Fruit fly (Drosophila melanogaster) whole organism, wandering third instar larva: ENCODE results near the gene tho2.
A peak's percentile ranks its signal among the peaks of the same experiment; 100 is the strongest.

ENCODE experiments used
- Abd-B ChIP-seq: fragments of >200 bp; optimal IDR thresholded peaks from 2 replicates; lab custom pipeline; 2017; ENCODE audit warnings: missing biosample characterization, missing genetic modification characterization
- CG32264 ChIP-seq: fragments of 200-800 bp; sonication (Bioruptor generic); optimal IDR thresholded peaks from 2 replicates; lab custom pipeline; 2016; ENCODE audit warnings: missing biosample characterization, missing genetic modification characterization
- CG9705 ChIP-seq: fragments of 200-800 bp; sonication (Bioruptor generic); optimal IDR thresholded peaks from 2 replicates; lab custom pipeline; 2018; ENCODE audit warnings: missing biosample characterization, mild to moderate bottlenecking, missing genetic modification characterization
- Dfd ChIP-seq: fragments of >200 bp; optimal IDR thresholded peaks from 2 replicates; lab custom pipeline; 2017; ENCODE audit warnings: missing biosample characterization, missing genetic modification characterization
- Dif ChIP-seq: fragments of 200-275, 200-300 bp; sonication (Bioruptor generic); optimal IDR thresholded peaks from 2 replicates; lab custom pipeline; 2018; ENCODE audit warnings: missing biosample characterization, missing genetic modification characterization; ENCODE audit not compliant: partially characterized antibody
- GATAd ChIP-seq: sonication (Bioruptor generic); optimal IDR thresholded peaks from 2 replicates; lab custom pipeline; 2016; ENCODE audit warnings: missing biosample characterization, missing genetic modification characterization
- HLH106 ChIP-seq: fragments of 200-800 bp; optimal IDR thresholded peaks from 3 replicates; lab custom pipeline; 2019; ENCODE audit warnings: missing biosample characterization, mild to moderate bottlenecking, missing genetic modification characterization, moderate library complexity
- Hnf4 ChIP-seq: fragments of 200-800 bp; sonication (Bioruptor generic); optimal IDR thresholded peaks from 2 replicates; lab custom pipeline; 2016; ENCODE audit warnings: missing biosample characterization, mild to moderate bottlenecking, missing genetic modification characterization
- Myc ChIP-seq: fragments of >200 bp; optimal IDR thresholded peaks from 2 replicates; lab custom pipeline; 2017
- N ChIP-seq: fragments of >200 bp; optimal IDR thresholded peaks from 2 replicates; lab custom pipeline; 2018; ENCODE audit warnings: missing biosample characterization, missing external identifiers, missing genetic modification characterization
- OdsH ChIP-seq: fragments of 200-800 bp; sonication (Bioruptor generic); optimal IDR thresholded peaks from 2 replicates; lab custom pipeline; 2016; ENCODE audit warnings: missing biosample characterization, mild to moderate bottlenecking, missing genetic modification characterization
- Rel ChIP-seq, 2 experiments: fragments of 200-800 bp; sonication (Bioruptor generic) in 1 of 2; optimal IDR thresholded peaks; 2 replicates in 1 of 2; 3 replicates in 1 of 2; lab custom pipeline; 2016 to 2019; ENCODE audit warnings: mild to moderate bottlenecking in 2 of 2, missing biosample characterization in 2 of 2, missing genetic modification characterization in 2 of 2, moderate library complexity in 1 of 2
- Sp1 ChIP-seq: fragments of 200-800 bp; sonication (Bioruptor generic); optimal IDR thresholded peaks from 3 replicates; lab custom pipeline; 2019; ENCODE audit warnings: missing biosample characterization, mild to moderate bottlenecking, missing genetic modification characterization, moderate library complexity
- Vsx2 ChIP-seq: fragments of 200-300, 225-300 bp; sonication (Bioruptor generic); optimal IDR thresholded peaks from 2 replicates; lab custom pipeline; 2018; ENCODE audit warnings: missing biosample characterization, missing genetic modification characterization; ENCODE audit not compliant: partially characterized antibody
- br ChIP-seq: fragments of 200-800 bp; sonication (Bioruptor generic); optimal IDR thresholded peaks from 2 replicates; lab custom pipeline; 2016; ENCODE audit warnings: missing biosample characterization, missing genetic modification characterization
- brk ChIP-seq: fragments of 200-800 bp; sonication (Bioruptor generic); optimal IDR thresholded peaks from 2 replicates; lab custom pipeline; 2016; ENCODE audit warnings: missing biosample characterization, mild to moderate bottlenecking, missing genetic modification characterization
- dl ChIP-seq, 2 experiments: fragments of 175-275, 200-275 bp in 1 of 2; fragments of 200-275 bp in 1 of 2; sonication (Bioruptor generic); optimal IDR thresholded peaks; lab custom pipeline; 2018; ENCODE audit warnings: mild to moderate bottlenecking in 2 of 2, missing biosample characterization in 2 of 2, missing genetic modification characterization in 2 of 2, moderate library complexity in 2 of 2; ENCODE audit not compliant: partially characterized antibody in 2 of 2, insufficient read depth in 1 of 2
- dmrt93B ChIP-seq: fragments of 200-800 bp; sonication (Bioruptor generic); optimal IDR thresholded peaks from 2 replicates; lab custom pipeline; 2018; ENCODE audit warnings: missing biosample characterization, mild to moderate bottlenecking, missing genetic modification characterization
- dsf ChIP-seq: sonication (Bioruptor generic); optimal IDR thresholded peaks from 2 replicates; lab custom pipeline; 2016; ENCODE audit warnings: missing biosample characterization, missing genetic modification characterization, borderline replicate concordance
- ey ChIP-seq: fragments of 200-800 bp; sonication (Bioruptor generic); optimal IDR thresholded peaks from 2 replicates; lab custom pipeline; 2016; ENCODE audit warnings: missing biosample characterization, missing genetic modification characterization
- foxo ChIP-seq, 2 experiments: fragments of 200-800 bp; sonication (Bioruptor generic); optimal IDR thresholded peaks; 2 replicates in 1 of 2; 3 replicates in 1 of 2; lab custom pipeline; 2016 to 2017; ENCODE audit warnings: missing biosample characterization in 2 of 2, missing genetic modification characterization in 2 of 2
- fru ChIP-seq: fragments of 200-800 bp; sonication (Bioruptor generic); optimal IDR thresholded peaks from 3 replicates; lab custom pipeline; 2016; ENCODE audit warnings: missing biosample characterization, mild to moderate bottlenecking, missing genetic modification characterization
- h ChIP-seq: fragments of 200-800 bp; sonication (Bioruptor generic); optimal IDR thresholded peaks from 3 replicates; lab custom pipeline; 2016; ENCODE audit warnings: missing biosample characterization, mild to moderate bottlenecking, missing genetic modification characterization
- jim ChIP-seq: fragments of 175-275, 200-325 bp; sonication (Bioruptor generic); optimal IDR thresholded peaks from 2 replicates; lab custom pipeline; 2016; ENCODE audit warnings: missing biosample characterization, mild to moderate bottlenecking, missing genetic modification characterization
- lola ChIP-seq: fragments of >200 bp; optimal IDR thresholded peaks from 2 replicates; lab custom pipeline; 2017; ENCODE audit warnings: missing biosample characterization, missing genetic modification characterization
- pan ChIP-seq: fragments of >200 bp; optimal IDR thresholded peaks from 2 replicates; lab custom pipeline; 2017
- psq ChIP-seq: fragments of 200-800 bp; sonication (Bioruptor generic); optimal IDR thresholded peaks from 3 replicates; lab custom pipeline; 2017; ENCODE audit warnings: missing biosample characterization, mild to moderate bottlenecking, missing genetic modification characterization, moderate library complexity
- rgr ChIP-seq: fragments of 200-800 bp; sonication (Bioruptor generic); optimal IDR thresholded peaks from 3 replicates; lab custom pipeline; 2016; ENCODE audit warnings: missing biosample characterization, mild to moderate bottlenecking, missing genetic modification characterization
- sv ChIP-seq: fragments of 200-800 bp; sonication (Bioruptor generic); optimal IDR thresholded peaks from 3 replicates; lab custom pipeline; 2016; ENCODE audit warnings: missing biosample characterization, missing genetic modification characterization
- tai ChIP-seq: sonication (Bioruptor generic); optimal IDR thresholded peaks from 2 replicates; lab custom pipeline; 2016; ENCODE audit warnings: missing biosample characterization, missing genetic modification characterization
- woc ChIP-seq: sonication (Bioruptor generic); optimal IDR thresholded peaks from 2 replicates; lab custom pipeline; 2016; ENCODE audit warnings: missing biosample characterization, mild to moderate bottlenecking, missing genetic modification characterization

The tho2 gene

dm6 chr2L:2192123-2192601, 47.2 kb upstream of the tho2 start, which contains the start of gene CG10874:
CG10874 (minus strand) TSS chr2L:2192386.
- no peak for TF ChIP-seq N
- TF ChIP-seq h (GFP tag; lab: Kevin White, UChicago): no peak
- TF ChIP-seq Dfd (GFP tag; lab: Kevin White, UChicago): no peak
- no peak for TF ChIP-seq sv (GFP tag; lab: Kevin White, UChicago)
- TF ChIP-seq OdsH: no peak
- peak; percentile 89 for TF ChIP-seq Dif
- no peak for TF ChIP-seq brk (GFP tag; lab: Kevin White, UChicago)
- TF ChIP-seq GATAd (GFP tag; lab: Kevin White, UChicago): no peak
- TF ChIP-seq dsf (GFP tag; lab: Kevin White, UChicago): no peak
- no peak for TF ChIP-seq woc (GFP tag; lab: Kevin White, UChicago)
- peak; percentile 98 for TF ChIP-seq Vsx2 (GFP tag; lab: Kevin White, UChicago)
- TF ChIP-seq rgr (GFP tag; lab: Kevin White, UChicago): no peak
- no peak for TF ChIP-seq HLH106 (tag; lab: Kevin White, UChicago)
- no peak for TF ChIP-seq Rel (GFP tag; optimal IDR thresholded peaks at IDR 0.05; lab: Kevin White, UChicago)
- peak; percentile 30 for TF ChIP-seq Rel (tag; optimal IDR thresholded peaks at IDR 0.05; lab: Kevin White, UChicago)
- TF ChIP-seq dmrt93B (GFP tag; lab: Kevin White, UChicago): no peak
- no peak for TF ChIP-seq psq
- TF ChIP-seq dl (GFP tag; optimal IDR thresholded peaks at IDR 0.05; lab: Kevin White, UChicago; ENCODE audit: insufficient read depth in 1 of 2, partially characterized antibody in 2 of 2): peak in 1 of 2 experiments; percentile 58
- no peak for TF ChIP-seq ey (GFP tag; lab: Kevin White, UChicago)
- TF ChIP-seq Myc (lab: Kevin White, UChicago): no peak
- no peak for TF ChIP-seq br (GFP tag; lab: Kevin White, UChicago)

dm6 chr2L:2191404-2191803, 46.4 kb upstream of the tho2 start:
- TF ChIP-seq Rel (GFP tag; optimal IDR thresholded peaks at IDR 0.05; lab: Kevin White, UChicago) (no peak), Rel (tag; optimal IDR thresholded peaks at IDR 0.05; lab: Kevin White, UChicago) (no peak), dl (GFP tag; optimal IDR thresholded peaks at IDR 0.05; lab: Kevin White, UChicago; ENCODE audit: insufficient read depth in 1 of 2, partially characterized antibody in 2 of 2) (no peak), tai (GFP tag; lab: Kevin White, UChicago) (no peak), Hnf4 (GFP tag; lab: Kevin White, UChicago) (no peak), jim (GFP tag; lab: Kevin White, UChicago) (no peak), h (GFP tag; lab: Kevin White, UChicago) (no peak), HLH106 (tag; lab: Kevin White, UChicago) (no peak), fru (no peak), CG32264 (no peak), GATAd (GFP tag; lab: Kevin White, UChicago) (no peak), br (GFP tag; lab: Kevin White, UChicago) (no peak), brk (GFP tag; lab: Kevin White, UChicago) (no peak), OdsH (no peak), Myc (lab: Kevin White, UChicago) (no peak), CG9705 (no peak), Abd-B (GFP tag; lab: Kevin White, UChicago) (no peak), Dif (no peak), Vsx2 (GFP tag; lab: Kevin White, UChicago) (no peak)

dm6 chr2L:2190684-2191083, 45.7 kb upstream of the tho2 start:
- TF ChIP-seq lola (GFP tag; lab: Kevin White, UChicago) (no peak), Rel (GFP tag; optimal IDR thresholded peaks at IDR 0.05; lab: Kevin White, UChicago) (no peak), Rel (tag; optimal IDR thresholded peaks at IDR 0.05; lab: Kevin White, UChicago) (peak; percentile 87), CG32264 (no peak), rgr (GFP tag; lab: Kevin White, UChicago) (peak; percentile 11), h (GFP tag; lab: Kevin White, UChicago) (peak; percentile 18)

- TF ChIP-seq Dif (no peak), ey (GFP tag; lab: Kevin White, UChicago) (peak; percentile 64), Hnf4 (GFP tag; lab: Kevin White, UChicago) (peak; percentile 45), CG32264 (peak; percentile 37), fru (peak; percentile 77), OdsH (peak; percentile 62), woc (GFP tag; lab: Kevin White, UChicago) (peak; percentile 32), foxo (GFP tag; optimal IDR thresholded peaks at IDR 0.05; lab: Kevin White, UChicago) (peak in 1 of 2 experiments; percentile 73), sv (GFP tag; lab: Kevin White, UChicago) (no peak), Abd-B (GFP tag; lab: Kevin White, UChicago) (no peak), Rel (GFP tag; optimal IDR thresholded peaks at IDR 0.05; lab: Kevin White, UChicago) (no peak), Rel (tag; optimal IDR thresholded peaks at IDR 0.05; lab: Kevin White, UChicago) (no peak), rgr (GFP tag; lab: Kevin White, UChicago) (peak; percentile 62), HLH106 (tag; lab: Kevin White, UChicago) (peak; percentile 70), pan (lab: Kevin White, UChicago) (no peak), dmrt93B (GFP tag; lab: Kevin White, UChicago) (peak; percentile 48), GATAd (GFP tag; lab: Kevin White, UChicago) (no peak), dl (GFP tag; optimal IDR thresholded peaks at IDR 0.05; lab: Kevin White, UChicago; ENCODE audit: insufficient read depth in 1 of 2, partially characterized antibody in 2 of 2) (no peak), Sp1 (GFP tag; lab: Kevin White, UChicago) (peak; percentile 41), br (GFP tag; lab: Kevin White, UChicago) (peak; percentile 65), Vsx2 (GFP tag; lab: Kevin White, UChicago) (no peak), h (GFP tag; lab: Kevin White, UChicago) (peak; percentile 75), lola (GFP tag; lab: Kevin White, UChicago) (no peak), psq (peak; percentile 59)
Measured at dm6 chr2L:2189100-2189499, 44.1 kb upstream of the tho2 start.
